Worm (Caenorhabditis elegans): ENCODE data around the gene C47E8.11.

DNA sequence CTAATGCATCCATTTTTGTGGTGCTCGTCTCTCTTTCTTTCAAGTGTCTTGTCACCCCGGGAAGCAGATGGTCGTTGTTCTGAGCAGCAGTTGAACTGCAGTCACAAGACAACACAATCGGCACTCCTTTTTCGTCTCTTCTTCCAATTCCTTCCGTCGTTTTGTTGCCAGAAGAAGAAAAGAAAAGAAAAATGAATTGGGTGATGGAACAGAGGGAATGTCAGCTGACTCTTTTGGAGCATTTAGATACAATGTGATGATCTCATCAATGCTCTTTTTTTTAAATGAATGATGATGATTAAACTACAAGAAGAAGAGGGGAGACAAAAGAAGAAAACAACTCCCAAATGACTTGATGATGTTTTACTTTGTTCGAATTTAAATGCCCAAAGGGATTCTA, 38.5 kb upstream of the C47E8.11 start:
- TF ChIP-seq T22C8.4 (GFP tag; IDR thresholded peaks at IDR 0.05) (no peak), flt-1 (GFP tag; IDR thresholded peaks at IDR 0.05) (no peak), ztf-23 (GFP tag; IDR thresholded peaks at IDR 0.05) (no peak), ref-1 (GFP tag; conservative IDR thresholded peaks at IDR 0.05) (no peak), klf-2 (GFP tag; conservative IDR thresholded peaks at IDR 0.05) (no peak)
